Fruit fly (Drosophila melanogaster) Kc167 (cell line): Measurements from ENCODE around the gene CG16952.

ENCODE experiments used
- Myc ChIP-seq: fragments of >200 bp; optimal IDR thresholded peaks from 2 replicates; lab custom pipeline; 2017; ENCODE audit warnings: missing external identifiers
- Sin3A ChIP-seq: fragments of >200 bp; optimal IDR thresholded peaks from 2 replicates; lab custom pipeline; 2018; ENCODE audit warnings: missing external identifiers
- h ChIP-seq: fragments of >200 bp; optimal IDR thresholded peaks from 3 replicates; lab custom pipeline; 2018; ENCODE audit warnings: missing external identifiers
- insv ChIP-seq: fragments of >200 bp; optimal IDR thresholded peaks from 3 replicates; lab custom pipeline; 2018; ENCODE audit warnings: missing external identifiers
- psq ChIP-seq: fragments of >200 bp; optimal IDR thresholded peaks from 2 replicates; lab custom pipeline; 2017; ENCODE audit warnings: missing external identifiers
- ttk ChIP-seq: sonication (Bioruptor generic); optimal IDR thresholded peaks from 2 replicates; lab custom pipeline; 2017; ENCODE audit warnings: missing external identifiers

Gene CG16952

DNA sequence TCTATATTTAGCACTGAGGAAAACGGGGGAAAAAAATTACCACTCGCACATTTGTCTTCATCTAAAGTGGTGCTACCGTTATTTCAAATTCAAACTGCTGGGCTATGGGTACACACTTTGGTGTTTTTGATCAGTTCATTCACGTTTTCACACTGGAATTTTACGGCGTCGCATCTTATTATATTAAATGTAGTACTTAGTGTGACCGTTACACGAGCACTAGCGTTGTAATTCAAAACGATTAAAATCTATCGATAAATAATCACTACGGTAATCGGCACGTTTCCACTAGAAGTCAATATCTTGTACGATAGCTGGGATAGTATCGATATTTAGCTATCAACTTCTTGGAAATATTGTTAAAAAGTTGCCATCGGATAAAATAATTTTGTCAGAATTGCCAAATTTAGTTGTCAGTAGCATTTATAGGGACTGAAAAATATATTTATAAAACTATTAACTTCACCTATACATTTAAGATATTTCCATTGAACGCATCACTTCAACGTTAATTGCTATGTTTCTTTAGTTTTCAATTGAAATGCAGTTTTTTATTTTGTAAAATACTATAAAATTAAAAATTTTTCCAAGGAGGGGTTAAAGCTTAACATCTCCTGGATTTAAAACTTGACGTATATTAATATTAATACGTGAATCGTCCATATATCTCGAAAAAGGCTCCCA, 12.2 kb upstream of the CG16952 start, which contains the start of the genes CG46440 and Myb:
Gene CG46440 (minus strand): TSS at position 223 of the 684 bp plus-strand sequence.
Gene Myb (minus strand): TSS at position 223 of the 684 bp plus-strand sequence.
- TF ChIP-seq psq (lab: Kevin White, UChicago) (no peak), insv (lab: Kevin White, UChicago) (no peak), Sin3A (lab: Kevin White, UChicago) (no peak), ttk (lab: Kevin White, UChicago) (no peak), Myc (lab: Kevin White, UChicago) (no peak), h (lab: Kevin White, UChicago) (no peak)

DNA sequence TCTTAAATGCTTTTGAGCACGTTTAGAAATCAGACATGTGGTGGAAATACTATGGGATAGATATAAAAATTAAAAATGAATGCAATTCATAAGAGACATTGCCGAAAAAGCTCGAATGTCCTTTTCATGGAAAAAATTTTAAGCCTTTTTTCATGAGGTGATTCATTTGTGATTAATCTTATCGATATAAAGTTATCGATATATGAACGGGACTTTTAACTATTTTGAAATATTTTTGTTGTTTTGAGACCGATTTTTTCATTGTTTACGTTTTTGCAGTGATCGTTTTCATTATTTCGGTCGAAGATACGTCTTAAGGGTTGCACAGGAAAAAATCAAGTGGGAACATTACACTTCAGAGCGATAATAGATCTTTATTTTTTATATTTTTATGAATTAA, 10.6 kb upstream of the CG16952 start, which contains the start of gene AlkB:
Gene AlkB (minus strand): TSS at position 101 of the 400 bp plus-strand sequence.
- TF ChIP-seq insv (lab: Kevin White, UChicago) (no peak), h (lab: Kevin White, UChicago) (no peak), psq (lab: Kevin White, UChicago) (no peak), Myc (lab: Kevin White, UChicago) (no peak), Sin3A (lab: Kevin White, UChicago) (no peak), ttk (lab: Kevin White, UChicago) (no peak)

- TF ChIP-seq insv (lab: Kevin White, UChicago) (no peak), h (lab: Kevin White, UChicago) (no peak), Myc (lab: Kevin White, UChicago) (no peak), psq (lab: Kevin White, UChicago) (no peak)
Observed at dm6 chrX:15859869-15860268, 10.1 kb upstream of the CG16952 start, which contains the start of gene Gbeta13F. Gene Gbeta13F, plus strand, starts transcription at chrX:15860115.

DNA sequence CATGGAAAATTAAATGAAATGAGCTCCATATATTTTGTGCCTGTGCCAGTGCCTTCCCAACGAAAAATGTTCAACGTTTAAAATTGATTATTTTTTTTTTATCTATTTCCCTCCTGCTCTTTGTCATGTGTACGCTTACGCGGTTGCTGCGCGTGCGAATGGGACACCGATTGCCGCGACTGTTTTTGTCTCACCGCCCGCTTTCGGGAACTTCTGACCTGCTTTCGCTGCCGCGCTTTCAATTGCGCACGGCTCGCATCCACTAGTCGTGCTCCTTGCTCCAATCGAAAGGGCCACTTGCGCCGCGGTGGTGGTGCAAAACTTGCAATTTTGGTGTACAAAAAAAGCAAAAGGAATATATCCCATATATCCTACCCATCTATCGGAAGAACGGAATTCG, 9.5 kb upstream of the CG16952 start:
- no peak for TF ChIP-seq Myc (lab: Kevin White, UChicago)
- TF ChIP-seq psq (lab: Kevin White, UChicago): no peak

DNA sequence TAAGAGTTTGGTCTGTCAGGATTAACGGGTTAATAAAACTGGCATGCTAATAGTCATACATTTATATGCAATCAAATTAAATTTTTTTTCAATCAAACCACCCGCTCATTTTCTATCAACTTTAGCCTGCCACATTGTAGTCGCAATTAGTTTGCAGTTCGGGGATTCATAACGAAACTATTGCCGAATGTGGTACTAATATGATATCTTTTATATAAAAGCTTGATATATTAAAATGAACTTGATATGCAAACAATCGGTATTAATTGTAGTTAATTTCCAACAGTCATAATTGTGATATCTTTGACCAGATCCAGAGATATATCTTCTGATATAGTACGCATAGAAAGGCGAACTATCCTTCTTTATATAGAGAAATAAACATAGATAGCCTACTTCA, 4.0 kb upstream of the CG16952 start:
- TF ChIP-seq ttk (lab: Kevin White, UChicago) (no peak), psq (lab: Kevin White, UChicago) (no peak), Myc (lab: Kevin White, UChicago) (no peak), h (lab: Kevin White, UChicago) (no peak), insv (lab: Kevin White, UChicago) (no peak)

dm6 chrX:15866799-15867412, 3.1 kb upstream of the CG16952 start:
- TF ChIP-seq insv (lab: Kevin White, UChicago) (no peak), Sin3A (lab: Kevin White, UChicago) (no peak)

- TF ChIP-seq Myc (lab: Kevin White, UChicago): no peak
- no peak for TF ChIP-seq Sin3A (lab: Kevin White, UChicago)
- no peak for TF ChIP-seq psq (lab: Kevin White, UChicago)
- TF ChIP-seq insv (lab: Kevin White, UChicago): no peak
- TF ChIP-seq h (lab: Kevin White, UChicago): no peak
- TF ChIP-seq ttk (lab: Kevin White, UChicago): no peak
Observed at dm6 chrX:15867863-15868262, 2.1 kb upstream of the CG16952 start, which contains the start of gene Gapdh2. Gene Gapdh2, plus strand, starts transcription at chrX:15868145.

DNA sequence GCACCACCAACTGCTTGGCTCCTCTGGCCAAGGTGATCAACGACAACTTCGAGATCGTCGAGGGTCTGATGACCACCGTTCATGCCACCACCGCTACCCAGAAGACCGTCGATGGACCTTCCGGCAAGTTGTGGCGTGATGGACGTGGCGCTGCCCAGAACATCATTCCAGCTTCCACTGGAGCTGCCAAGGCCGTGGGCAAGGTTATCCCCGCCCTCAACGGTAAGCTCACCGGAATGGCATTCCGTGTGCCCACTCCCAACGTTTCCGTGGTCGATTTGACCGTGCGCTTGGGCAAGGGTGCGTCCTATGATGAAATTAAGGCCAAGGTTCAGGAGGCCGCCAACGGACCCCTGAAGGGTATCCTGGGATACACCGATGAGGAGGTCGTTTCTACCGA, 1.2 kb upstream of the CG16952 start:
- peak; percentile 81 for TF ChIP-seq ttk (lab: Kevin White, UChicago)
- no peak for TF ChIP-seq Myc (lab: Kevin White, UChicago)

- no peak for TF ChIP-seq insv (lab: Kevin White, UChicago)
- TF ChIP-seq ttk (lab: Kevin White, UChicago): no peak
- TF ChIP-seq Sin3A (lab: Kevin White, UChicago): no peak
- no peak for TF ChIP-seq psq (lab: Kevin White, UChicago)
- no peak for TF ChIP-seq h (lab: Kevin White, UChicago)
- no peak for TF ChIP-seq Myc (lab: Kevin White, UChicago)
Observed at dm6 chrX:15870777-15871757, 1.1 kb downstream of the CG16952 start.

- no peak for TF ChIP-seq Sin3A (lab: Kevin White, UChicago)
- no peak for TF ChIP-seq insv (lab: Kevin White, UChicago)
- TF ChIP-seq h (lab: Kevin White, UChicago): no peak
- TF ChIP-seq ttk (lab: Kevin White, UChicago): no peak
Observed at dm6 chrX:15874437-15874836, 4.5 kb downstream of the CG16952 start.

DNA sequence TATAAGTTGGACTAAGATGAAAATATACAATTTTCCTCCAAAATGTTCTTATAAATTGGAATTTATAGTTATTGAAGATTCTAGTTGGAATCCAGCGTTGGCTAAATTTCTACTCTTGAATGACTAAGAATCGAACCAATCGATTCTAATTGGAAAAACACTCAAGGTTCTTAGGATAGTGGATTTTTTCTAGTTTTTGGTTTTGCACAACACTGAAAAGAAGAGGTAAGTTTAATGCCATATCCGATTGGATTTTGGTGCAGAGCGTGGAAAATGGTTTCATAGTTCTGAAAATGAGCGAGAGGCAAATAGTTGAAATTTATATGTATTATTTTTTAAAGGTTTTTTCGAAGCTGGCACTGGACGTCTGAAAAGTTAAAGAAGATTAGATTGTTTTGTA, 5.6 kb downstream of the CG16952 start:
- no peak for TF ChIP-seq insv (lab: Kevin White, UChicago)
- no peak for TF ChIP-seq psq (lab: Kevin White, UChicago)
- TF ChIP-seq Sin3A (lab: Kevin White, UChicago): no peak
